In the genomic region with DNA sequence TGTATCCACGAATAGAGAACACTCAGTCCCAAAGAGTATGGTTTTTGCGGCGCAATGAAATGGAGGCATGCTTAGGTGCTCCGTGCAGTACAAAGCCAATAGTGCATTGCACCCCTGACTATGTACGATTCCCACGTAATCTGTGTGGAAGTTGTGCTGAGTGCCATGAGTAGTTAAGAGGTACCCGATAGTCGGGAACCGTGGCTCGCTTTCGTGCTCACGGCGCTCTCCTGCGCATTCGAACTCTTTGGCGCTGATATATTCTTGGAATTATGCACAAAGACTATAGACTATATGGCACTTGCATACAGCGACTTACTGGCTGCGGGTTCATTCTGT, we compare ENCODE assay signal across 6 fruit fly cellular contexts.
A peak's percentile ranks its signal among the peaks of the same experiment; 100 is the strongest.
TF ChIP-seq lines count a peak whose summit lies in the region.

No protein-coding gene starts in this region.

- no peak for TF ChIP-seq CTCF in whole organism, embryonic (GFP tag; optimal IDR thresholded peaks at IDR 0.05; lab: Kevin White, UChicago)

TF ChIP-seq in whole organism, 6 proteins besides CTCF, POLR2A, EP300 and RAD21:
- no peak for TF ChIP-seq CG8478 (optimal IDR thresholded peaks at IDR 0.05; lab: Kevin White, UChicago)
- TF ChIP-seq Dll (optimal IDR thresholded peaks at IDR 0.05; lab: Kevin White, UChicago), result no peak
- TF ChIP-seq usp (GFP tag; optimal IDR thresholded peaks at IDR 0.05; lab: Kevin White, UChicago), result no peak
- TF ChIP-seq pan (optimal IDR thresholded peaks at IDR 0.05; lab: Kevin White, UChicago), result peak; percentile 94
- peak in 1 of 2 experiments; percentile 68 for TF ChIP-seq EcR (GFP tag; optimal IDR thresholded peaks at IDR 0.05; lab: Kevin White, UChicago)
- TF ChIP-seq psq (optimal IDR thresholded peaks at IDR 0.05; lab: Kevin White, UChicago), result no peak

TF ChIP-seq in whole organism, adult, 20 proteins besides CTCF, POLR2A, EP300 and RAD21 (continues in another document):
- no peak for TF ChIP-seq CG1620 (GFP tag; optimal IDR thresholded peaks at IDR 0.05; lab: Kevin White, UChicago)
- no peak for TF ChIP-seq CG14711 (tag; optimal IDR thresholded peaks at IDR 0.05; lab: Kevin White, UChicago)
- peak; percentile 41 for TF ChIP-seq CG12768 (GFP tag; optimal IDR thresholded peaks at IDR 0.05; lab: Kevin White, UChicago)
- peak; percentile 8 for TF ChIP-seq CG7101 (tag; optimal IDR thresholded peaks at IDR 0.05; lab: Kevin White, UChicago)
- no peak for TF ChIP-seq kay (GFP tag; lab: Kevin White, UChicago; ENCODE audit: borderline replicate concordance)
- peak; percentile 5 for TF ChIP-seq Crg-1 (GFP tag; optimal IDR thresholded peaks at IDR 0.05; lab: Kevin White, UChicago)
- TF ChIP-seq Hr96 (GFP tag; optimal IDR thresholded peaks at IDR 0.05; lab: Kevin White, UChicago), result peak; percentile 15
- TF ChIP-seq Clk (GFP tag; optimal IDR thresholded peaks at IDR 0.05; lab: Kevin White, UChicago), result no peak
- no peak for TF ChIP-seq pad (GFP tag; optimal IDR thresholded peaks at IDR 0.05; lab: Kevin White, UChicago)
- no peak for TF ChIP-seq toe (GFP tag; optimal IDR thresholded peaks at IDR 0.05; lab: Kevin White, UChicago)
- no peak for TF ChIP-seq CG5204 (GFP tag; optimal IDR thresholded peaks at IDR 0.05; lab: Kevin White, UChicago)
- no peak for TF ChIP-seq CG7045 (GFP tag; optimal IDR thresholded peaks at IDR 0.05; lab: Kevin White, UChicago)
- peak; percentile 8 for TF ChIP-seq CG11617 (GFP tag; optimal IDR thresholded peaks at IDR 0.05; lab: Kevin White, UChicago)
- TF ChIP-seq tj (GFP tag; optimal IDR thresholded peaks at IDR 0.05; lab: Kevin White, UChicago), result no peak
- peak; percentile 5 for TF ChIP-seq ovo (GFP tag; optimal IDR thresholded peaks at IDR 0.05; lab: Kevin White, UChicago)
- TF ChIP-seq Mnt (GFP tag; optimal IDR thresholded peaks at IDR 0.05; lab: Kevin White, UChicago), result no peak
- TF ChIP-seq bab1 (GFP tag; optimal IDR thresholded peaks at IDR 0.05; lab: Kevin White, UChicago), result no peak

TF ChIP-seq in whole organism, embryonic, 481 proteins besides CTCF, POLR2A, EP300 and RAD21 (continues in another document):
- TF ChIP-seq CG15696 (tag; optimal IDR thresholded peaks at IDR 0.05; lab: Kevin White, UChicago) (no peak), trem (tag; optimal IDR thresholded peaks at IDR 0.05; lab: Kevin White, UChicago) (no peak), CG33213 (GFP tag; optimal IDR thresholded peaks at IDR 0.05; lab: Kevin White, UChicago) (no peak), YL-1 (GFP tag; optimal IDR thresholded peaks at IDR 0.05; lab: Kevin White, UChicago) (no peak), CG15269 (tag; optimal IDR thresholded peaks at IDR 0.05; lab: Kevin White, UChicago) (no peak), CG10274 (GFP tag; optimal IDR thresholded peaks at IDR 0.05; lab: Kevin White, UChicago) (no peak), vvl (GFP tag; IDR thresholded peaks at IDR 0.05; lab: Robert Waterston, UW) (no peak), ken (GFP tag; IDR thresholded peaks at IDR 0.05; lab: Robert Waterston, UW) (no peak), ro (GFP tag; IDR thresholded peaks at IDR 0.05; lab: Robert Waterston, UW) (no peak), Dfd (GFP tag; optimal IDR thresholded peaks at IDR 0.05; lab: Kevin White, UChicago) (no peak), CG6683 (GFP tag; optimal IDR thresholded peaks at IDR 0.05; lab: Kevin White, UChicago) (no peak), CG14965 (GFP tag; optimal IDR thresholded peaks at IDR 0.05; lab: Kevin White, UChicago; ENCODE audit: borderline replicate concordance) (no peak), Taf1 (GFP tag; IDR thresholded peaks at IDR 0.05; lab: Robert Waterston, UW) (no peak), CG4854 (GFP tag; optimal IDR thresholded peaks at IDR 0.05; lab: Kevin White, UChicago) (no peak), Gug (GFP tag; IDR thresholded peaks at IDR 0.05; lab: Robert Waterston, UW) (peak; percentile 12; the same call in 1 of the 4 replicates), dysf (GFP tag; IDR thresholded peaks at IDR 0.05; lab: Robert Waterston, UW) (peak; percentile 26; the same call in 1 of the 3 replicates), jigr1 (GFP tag; IDR thresholded peaks at IDR 0.05; lab: Robert Waterston, UW) (no peak)

TF ChIP-seq in whole organism, prepupa, 60 proteins besides CTCF, POLR2A, EP300 and RAD21 (continues in another document):
- TF ChIP-seq CG8319 (GFP tag; optimal IDR thresholded peaks at IDR 0.05; lab: Kevin White, UChicago) (peak; percentile 64), CG6163 (GFP tag; IDR thresholded peaks at IDR 0.05; lab: Robert Waterston, UW) (peak; percentile 66), CG6276 (GFP tag; optimal IDR thresholded peaks at IDR 0.05; lab: Kevin White, UChicago) (peak; percentile 22), CG34406 (GFP tag; optimal IDR thresholded peaks at IDR 0.05; lab: Kevin White, UChicago) (peak; percentile 74), Sox102F (GFP tag; optimal IDR thresholded peaks at IDR 0.05; lab: Kevin White, UChicago) (peak; percentile 69), ss (GFP tag; optimal IDR thresholded peaks at IDR 0.05; lab: Kevin White, UChicago) (peak; percentile 66 to 76), CG1621 (tag; optimal IDR thresholded peaks at IDR 0.05; lab: Kevin White, UChicago) (peak; percentile 51), CG6792 (GFP tag; optimal IDR thresholded peaks at IDR 0.05; lab: Kevin White, UChicago) (peak; percentile 81), CG4318 (GFP tag; optimal IDR thresholded peaks at IDR 0.05; lab: Kevin White, UChicago) (peak; percentile 30), CG3919 (GFP tag; optimal IDR thresholded peaks at IDR 0.05; lab: Kevin White, UChicago) (peak; percentile 76), Hr39 (GFP tag; optimal IDR thresholded peaks at IDR 0.05; lab: Kevin White, UChicago) (peak; percentile 82), Eip78C (GFP tag; lab: Kevin White, UChicago) (peak; percentile 93), dac (GFP tag; optimal IDR thresholded peaks at IDR 0.05; lab: Kevin White, UChicago) (no peak), OdsH (GFP tag; optimal IDR thresholded peaks at IDR 0.05; lab: Kevin White, UChicago) (peak; percentile 74), Blimp-1 (GFP tag; optimal IDR thresholded peaks at IDR 0.05; lab: Kevin White, UChicago) (peak; percentile 43), salr (GFP tag; optimal IDR thresholded peaks at IDR 0.05; lab: Kevin White, UChicago) (peak in 1 of 2 experiments; percentile 42), pdm3 (GFP tag; optimal IDR thresholded peaks at IDR 0.05; lab: Kevin White, UChicago) (peak; percentile 75)

TF ChIP-seq in whole organism, pupa, 21 proteins besides CTCF, POLR2A, EP300 and RAD21 (continues in another document):
- TF ChIP-seq D1 (tag; optimal IDR thresholded peaks at IDR 0.05; lab: Kevin White, UChicago) (peak; percentile 5), CG34367 (tag; optimal IDR thresholded peaks at IDR 0.05; lab: Kevin White, UChicago) (peak; percentile 56), CG9948 (tag; optimal IDR thresholded peaks at IDR 0.05; lab: Kevin White, UChicago) (peak; percentile 56), EcR (GFP tag; optimal IDR thresholded peaks at IDR 0.05; lab: Kevin White, UChicago) (peak; percentile 95), CG17806 (tag; optimal IDR thresholded peaks at IDR 0.05; lab: Kevin White, UChicago) (peak; percentile 55), Snoo (tag; optimal IDR thresholded peaks at IDR 0.05; lab: Kevin White, UChicago) (peak; percentile 67), Ets98B (GFP tag; IDR thresholded peaks at IDR 0.05; lab: Robert Waterston, UW) (peak; percentile 58; the same call in 1 of the 2 replicates), gl (tag; optimal IDR thresholded peaks at IDR 0.05; lab: Kevin White, UChicago) (peak; percentile 21), Pif1A (GFP tag; optimal IDR thresholded peaks at IDR 0.05; lab: Kevin White, UChicago) (peak; percentile 65), CG32121 (GFP tag; IDR thresholded peaks at IDR 0.05; lab: Robert Waterston, UW) (peak; percentile 68), CG12605 (GFP tag; IDR thresholded peaks at IDR 0.05; lab: Robert Waterston, UW) (no peak; the same call in 1 of the 2 replicates), rn (GFP tag; IDR thresholded peaks at IDR 0.05; lab: Robert Waterston, UW) (no peak), CG8159 (tag; optimal IDR thresholded peaks at IDR 0.05; lab: Kevin White, UChicago) (peak; percentile 67), Pif1B (GFP tag; optimal IDR thresholded peaks at IDR 0.05; lab: Kevin White, UChicago) (peak; percentile 42), CG15710 (tag; optimal IDR thresholded peaks at IDR 0.05; lab: Kevin White, UChicago) (peak; percentile 68), CG10348 (GFP tag; IDR thresholded peaks at IDR 0.05; lab: Robert Waterston, UW) (peak; percentile 44; the same call in 1 of the 2 replicates), CG13204 (GFP tag; optimal IDR thresholded peaks at IDR 0.05; lab: Kevin White, UChicago) (peak; percentile 14), CG4496 (GFP tag; IDR thresholded peaks at IDR 0.05; lab: Robert Waterston, UW) (peak; percentile 80; the same call in 2 of the 3 replicates)

TF ChIP-seq in whole organism, wandering third instar larva, 38 proteins besides CTCF, POLR2A, EP300 and RAD21 (continues in another document):
- TF ChIP-seq Dif (GFP tag; optimal IDR thresholded peaks at IDR 0.05; lab: Kevin White, UChicago; ENCODE audit: partially characterized antibody) (no peak), CG32264 (GFP tag; optimal IDR thresholded peaks at IDR 0.05; lab: Kevin White, UChicago) (peak; percentile 1), Rel (GFP tag; optimal IDR thresholded peaks at IDR 0.05; lab: Kevin White, UChicago) (no peak), Rel (tag; optimal IDR thresholded peaks at IDR 0.05; lab: Kevin White, UChicago) (peak; percentile 25), HLH106 (tag; optimal IDR thresholded peaks at IDR 0.05; lab: Kevin White, UChicago) (peak; percentile 63), Hnf4 (GFP tag; optimal IDR thresholded peaks at IDR 0.05; lab: Kevin White, UChicago) (peak; percentile 47), psq (GFP tag; optimal IDR thresholded peaks at IDR 0.05; lab: Kevin White, UChicago) (peak; percentile 41), fru (GFP tag; optimal IDR thresholded peaks at IDR 0.05; lab: Kevin White, UChicago) (peak; percentile 80), pan (optimal IDR thresholded peaks at IDR 0.05; lab: Kevin White, UChicago) (peak; percentile 68), Jra (GFP tag; optimal IDR thresholded peaks at IDR 0.05; lab: Kevin White, UChicago) (no peak), ey (GFP tag; optimal IDR thresholded peaks at IDR 0.05; lab: Kevin White, UChicago) (peak; percentile 72), foxo (GFP tag; optimal IDR thresholded peaks at IDR 0.05; lab: Kevin White, UChicago) (peak in 1 of 2 experiments; percentile 78), Abd-B (GFP tag; optimal IDR thresholded peaks at IDR 0.05; lab: Kevin White, UChicago) (no peak), Dfd (GFP tag; optimal IDR thresholded peaks at IDR 0.05; lab: Kevin White, UChicago) (no peak), OdsH (GFP tag; optimal IDR thresholded peaks at IDR 0.05; lab: Kevin White, UChicago) (peak; percentile 68), h (GFP tag; optimal IDR thresholded peaks at IDR 0.05; lab: Kevin White, UChicago) (peak; percentile 88), woc (GFP tag; optimal IDR thresholded peaks at IDR 0.05; lab: Kevin White, UChicago) (peak; percentile 78), dmrt93B (GFP tag; optimal IDR thresholded peaks at IDR 0.05; lab: Kevin White, UChicago) (peak; percentile 48), Sp1 (GFP tag; optimal IDR thresholded peaks at IDR 0.05; lab: Kevin White, UChicago) (peak; percentile 47), sv (GFP tag; optimal IDR thresholded peaks at IDR 0.05; lab: Kevin White, UChicago) (no peak), br (GFP tag; optimal IDR thresholded peaks at IDR 0.05; lab: Kevin White, UChicago) (peak; percentile 51)
